Worm (Caenorhabditis elegans) whole organism, L1 larva: ENCODE data around the gene ador-1.
A peak's percentile ranks its signal among the peaks of the same experiment; 100 is the strongest.

ENCODE experiments used
- ama-1 ChIP-seq: fragments of 150-350 bp; optimal IDR thresholded peaks from 2 replicates; lab custom pipeline; 2014
- efl-1 ChIP-seq, 4 experiments: fragments of 150-350 bp; optimal IDR thresholded peaks in 3 of 4; peaks in 1 of 4; 1 replicate in 1 of 4; 2 replicates in 3 of 4; lab custom pipeline; 2014; ENCODE audit warnings: missing biosample characterization in 2 of 4, missing genetic modification characterization in 2 of 4, missing genetic modification reagents in 2 of 4
- egl-27 ChIP-seq, 2 experiments: fragments of 150-350 bp in 1 of 2; sonication (generic microtip); optimal IDR thresholded peaks; 3 replicates each; lab custom pipeline; 2017 to 2018; ENCODE audit warnings: missing biosample characterization in 2 of 2, missing genetic modification characterization in 2 of 2, missing genetic modification reagents in 2 of 2
- lin-15B ChIP-seq: fragments of 150-350 bp; sonication (generic microtip); optimal IDR thresholded peaks from 3 replicates; lab custom pipeline; 2014; ENCODE audit warnings: missing biosample characterization, missing genetic modification characterization
- sptf-1 ChIP-seq: fragments of 150-350 bp; optimal IDR thresholded peaks from 2 replicates; lab custom pipeline; 2014; ENCODE audit warnings: missing biosample characterization, missing genetic modification characterization
- tlp-1 ChIP-seq: fragments of 150-350 bp; optimal IDR thresholded peaks from 2 replicates; lab custom pipeline; 2014; ENCODE audit warnings: missing biosample characterization, missing genetic modification characterization

DNA sequence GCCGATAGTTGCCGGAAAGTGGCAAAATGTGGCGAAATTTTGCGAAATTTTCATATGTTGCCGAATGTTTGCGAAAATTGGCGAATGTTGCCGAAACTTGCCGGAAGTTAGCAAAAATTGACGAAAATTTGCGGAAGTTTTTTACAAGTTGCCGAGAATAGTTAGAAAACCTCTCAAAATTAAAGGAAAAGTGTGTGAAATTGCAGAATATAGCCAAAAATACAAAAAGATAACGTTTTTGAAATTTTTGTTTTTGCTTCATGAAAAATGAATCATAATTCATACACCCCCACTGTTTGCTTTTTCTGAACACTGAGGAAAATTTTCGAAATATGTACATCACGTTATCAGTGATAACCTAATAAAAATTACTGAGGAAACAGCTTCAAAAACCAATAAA lies 21.0 kb downstream of the ador-1 start:
- TF ChIP-seq lin-15B (no peak), efl-1 (optimal IDR thresholded peaks at IDR 0.05; lab: Kevin White, UChicago) (no peak), efl-1 (GFP tag; optimal IDR thresholded peaks at IDR 0.05 in 1 of 2; lab: Kevin White, UChicago) (peak in 1 of 2 experiments; percentile 91), sptf-1 (tag; lab: Kevin White, UChicago) (no peak), tlp-1 (tag; lab: Kevin White, UChicago) (no peak), egl-27 (tag; optimal IDR thresholded peaks at IDR 0.05; lab: Kevin White, UChicago) (no peak), ama-1 (lab: Kevin White, UChicago) (no peak)
